Worm (Caenorhabditis elegans) whole organism, late embryonic: ENCODE data around the gene frh-1.
A peak's percentile ranks its signal among the peaks of the same experiment; 100 is the strongest.

Experiments
- K09A11.1 ChIP-seq: sonication (generic microtip); optimal IDR thresholded peaks from 2 replicates; lab custom pipeline; 2017; ENCODE audit warnings: antibody characterized with exemption, mild to moderate bottlenecking, missing genetic modification characterization, missing compliant biosample characterization; ENCODE audit not compliant: insufficient read depth
- Y22D7AL.16 ChIP-seq: sonication (generic microtip); optimal IDR thresholded peaks from 2 replicates; lab custom pipeline; 2016; ENCODE audit warnings: missing genetic modification characterization, missing compliant biosample characterization
- ahr-1 ChIP-seq: sonication (generic microtip); optimal IDR thresholded peaks from 2 replicates; lab custom pipeline; 2016; ENCODE audit warnings: missing genetic modification characterization, missing compliant biosample characterization
- ceh-19 ChIP-seq: fragments of 200-800 bp; sonication (Bioruptor generic); optimal IDR thresholded peaks from 2 replicates; lab custom pipeline; 2018; ENCODE audit warnings: mild to moderate bottlenecking, missing genetic modification characterization, missing compliant biosample characterization
- ceh-2 ChIP-seq: sonication (generic microtip); optimal IDR thresholded peaks from 2 replicates; lab custom pipeline; 2016; ENCODE audit warnings: missing genotype, missing genetic modification characterization, missing compliant biosample characterization
- ceh-22 ChIP-seq: sonication (generic microtip); optimal IDR thresholded peaks from 2 replicates; lab custom pipeline; 2017; ENCODE audit warnings: missing biosample characterization, missing genetic modification characterization
- ceh-24 ChIP-seq: sonication (generic microtip); optimal IDR thresholded peaks from 2 replicates; lab custom pipeline; 2016; ENCODE audit warnings: mild to moderate bottlenecking, missing genetic modification characterization, missing compliant biosample characterization
- ceh-31 ChIP-seq: sonication (generic microtip); optimal IDR thresholded peaks from 2 replicates; lab custom pipeline; 2016; ENCODE audit warnings: missing genetic modification characterization, missing compliant biosample characterization
- ceh-34 ChIP-seq: sonication (generic microtip); optimal IDR thresholded peaks from 2 replicates; lab custom pipeline; 2016; ENCODE audit warnings: mild to moderate bottlenecking, missing genetic modification characterization, missing compliant biosample characterization
- ceh-6 ChIP-seq: fragments of 200-800 bp; sonication (Bioruptor generic); optimal IDR thresholded peaks from 2 replicates; lab custom pipeline; 2018; ENCODE audit warnings: mild to moderate bottlenecking, missing genetic modification characterization, missing compliant biosample characterization
- ceh-9 ChIP-seq: sonication (generic microtip); optimal IDR thresholded peaks from 2 replicates; lab custom pipeline; 2016; ENCODE audit warnings: mild to moderate bottlenecking, missing genetic modification characterization, inconsistent platforms, missing compliant biosample characterization
- dve-1 ChIP-seq: sonication (generic microtip); optimal IDR thresholded peaks from 2 replicates; lab custom pipeline; 2017; ENCODE audit warnings: antibody characterized with exemption, mild to moderate bottlenecking, missing genetic modification characterization, missing compliant biosample characterization
- elt-4 ChIP-seq: sonication (generic microtip); optimal IDR thresholded peaks from 2 replicates; lab custom pipeline; 2016; ENCODE audit warnings: missing genetic modification characterization, missing compliant biosample characterization
- ets-4 ChIP-seq: sonication (generic microtip); optimal IDR thresholded peaks from 2 replicates; lab custom pipeline; 2016; ENCODE audit warnings: missing genetic modification characterization, missing compliant biosample characterization
- eyg-1 ChIP-seq: sonication (generic microtip); optimal IDR thresholded peaks from 2 replicates; lab custom pipeline; 2016; ENCODE audit warnings: missing genotype, missing genetic modification characterization, missing compliant biosample characterization
- fax-1 ChIP-seq: sonication (generic microtip); optimal IDR thresholded peaks from 2 replicates; lab custom pipeline; 2016; ENCODE audit warnings: missing genotype, missing genetic modification characterization, missing compliant biosample characterization
- fkh-10 ChIP-seq: fragments of 150-350 bp; optimal IDR thresholded peaks from 2 replicates; lab custom pipeline; 2014; ENCODE audit warnings: missing biosample characterization, missing genetic modification reagents, missing genetic modification characterization
- fkh-6 ChIP-seq: sonication (generic microtip); optimal IDR thresholded peaks from 2 replicates; lab custom pipeline; 2016; ENCODE audit warnings: missing genetic modification characterization, missing compliant biosample characterization
- gmeb-2 ChIP-seq: sonication (generic microtip); optimal IDR thresholded peaks from 2 replicates; lab custom pipeline; 2016; ENCODE audit warnings: missing genetic modification characterization, inconsistent platforms, missing compliant biosample characterization
- hlh-13 ChIP-seq: fragments of 200-800 bp; sonication (Bioruptor generic); optimal IDR thresholded peaks from 2 replicates; lab custom pipeline; 2018; ENCODE audit warnings: mild to moderate bottlenecking, missing genetic modification characterization, missing compliant biosample characterization
- hlh-15 ChIP-seq: sonication (generic microtip); optimal IDR thresholded peaks from 2 replicates; lab custom pipeline; 2016; ENCODE audit warnings: missing genetic modification characterization, missing compliant biosample characterization
- hlh-6 ChIP-seq: sonication (generic microtip); optimal IDR thresholded peaks from 2 replicates; lab custom pipeline; 2016; ENCODE audit warnings: missing genotype, missing genetic modification characterization, missing compliant biosample characterization
- hlh-8 ChIP-seq: sonication (generic microtip); optimal IDR thresholded peaks from 2 replicates; lab custom pipeline; 2016; ENCODE audit warnings: missing genotype, missing genetic modification characterization, missing compliant biosample characterization
- lim-6 ChIP-seq: sonication (generic microtip); optimal IDR thresholded peaks from 2 replicates; lab custom pipeline; 2016; ENCODE audit warnings: missing genetic modification characterization, missing compliant biosample characterization
- madf-2 ChIP-seq: sonication (generic microtip); optimal IDR thresholded peaks from 2 replicates; lab custom pipeline; 2017; ENCODE audit warnings: missing genetic modification characterization, missing compliant biosample characterization
- mec-3 ChIP-seq: sonication (generic microtip); optimal IDR thresholded peaks from 2 replicates; lab custom pipeline; 2016; ENCODE audit warnings: borderline replicate concordance, missing genetic modification characterization, missing compliant biosample characterization
- nfya-1 ChIP-seq: sonication (generic microtip); optimal IDR thresholded peaks from 2 replicates; lab custom pipeline; 2017; ENCODE audit warnings: missing genetic modification characterization, mild to moderate bottlenecking, missing compliant biosample characterization, antibody characterized with exemption, moderate library complexity
- nhr-232 ChIP-seq: sonication (generic microtip); optimal IDR thresholded peaks from 2 replicates; lab custom pipeline; 2016; ENCODE audit warnings: missing genetic modification characterization, missing compliant biosample characterization
- npax-4 ChIP-seq: sonication (generic microtip); optimal IDR thresholded peaks from 2 replicates; lab custom pipeline; 2016; ENCODE audit warnings: missing genetic modification characterization, missing compliant biosample characterization
- pag-3 ChIP-seq: sonication (generic microtip); optimal IDR thresholded peaks from 2 replicates; lab custom pipeline; 2016; ENCODE audit warnings: missing compliant biosample characterization, missing genetic modification characterization, borderline replicate concordance
- pat-9 ChIP-seq: fragments of 200-800 bp; sonication (Bioruptor generic); optimal IDR thresholded peaks from 2 replicates; lab custom pipeline; 2018; ENCODE audit warnings: mild to moderate bottlenecking, missing genetic modification characterization, moderate library complexity, missing compliant biosample characterization
- pax-1 ChIP-seq: fragments of 150-350 bp; optimal IDR thresholded peaks from 2 replicates; lab custom pipeline; 2014; ENCODE audit warnings: missing biosample characterization, missing genetic modification characterization
- pha-4 ChIP-seq: fragments of 150-350 bp; optimal IDR thresholded peaks from 2 replicates; lab custom pipeline; 2018; ENCODE audit warnings: missing biosample characterization, missing genetic modification reagents, missing genetic modification characterization
- pqm-1 ChIP-seq: sonication (generic microtip); optimal IDR thresholded peaks from 2 replicates; lab custom pipeline; 2016; ENCODE audit warnings: missing genetic modification characterization, missing compliant biosample characterization
- pros-1 ChIP-seq: fragments of 150-350 bp; optimal IDR thresholded peaks from 2 replicates; lab custom pipeline; 2014; ENCODE audit warnings: missing biosample characterization, missing genetic modification reagents, missing genetic modification characterization
- ref-2 ChIP-seq: sonication (generic microtip); optimal IDR thresholded peaks from 2 replicates; lab custom pipeline; 2016; ENCODE audit warnings: missing genetic modification characterization, missing compliant biosample characterization
- rnt-1 ChIP-seq: sonication (generic microtip); optimal IDR thresholded peaks from 2 replicates; lab custom pipeline; 2016; ENCODE audit warnings: missing genetic modification characterization, missing compliant biosample characterization
- sdc-2 ChIP-seq: sonication (generic microtip); optimal IDR thresholded peaks from 2 replicates; lab custom pipeline; 2016; ENCODE audit warnings: missing genotype, missing genetic modification characterization, missing compliant biosample characterization
- sox-4 ChIP-seq: sonication (generic microtip); optimal IDR thresholded peaks from 2 replicates; lab custom pipeline; 2017; ENCODE audit warnings: mild to moderate bottlenecking, missing genetic modification characterization, inconsistent platforms, missing compliant biosample characterization
- syd-9 ChIP-seq: sonication (generic microtip); optimal IDR thresholded peaks from 2 replicates; lab custom pipeline; 2016; ENCODE audit warnings: mild to moderate bottlenecking, missing genetic modification characterization, moderate library complexity, missing compliant biosample characterization
- tbx-7 ChIP-seq: sonication (generic microtip); optimal IDR thresholded peaks from 2 replicates; lab custom pipeline; 2016; ENCODE audit warnings: missing genotype, missing genetic modification characterization, missing compliant biosample characterization
- unc-42 ChIP-seq: sonication (generic microtip); optimal IDR thresholded peaks from 2 replicates; lab custom pipeline; 2016; ENCODE audit warnings: missing genotype, missing genetic modification characterization, missing compliant biosample characterization
- unc-55 ChIP-seq: sonication (generic microtip); optimal IDR thresholded peaks from 2 replicates; lab custom pipeline; 2017; ENCODE audit warnings: missing biosample characterization, missing genetic modification reagents, missing genetic modification characterization
- unc-86 ChIP-seq: sonication (generic microtip); optimal IDR thresholded peaks from 2 replicates; lab custom pipeline; 2016; ENCODE audit warnings: missing genetic modification characterization, missing compliant biosample characterization
- zip-5 ChIP-seq: sonication (generic microtip); optimal IDR thresholded peaks from 2 replicates; lab custom pipeline; 2016; ENCODE audit warnings: missing genetic modification characterization, missing compliant biosample characterization

The frh-1 gene

ce11 chrII:5904252-5904651 is 13.0 kb upstream of the frh-1 start, which contains the start of gene tsp-18:
Gene tsp-18, plus strand, starts transcription at chrII:5904552.
- TF ChIP-seq sox-4 (tag; lab: Kevin White, UChicago) (no peak), ceh-24 (tag; lab: Kevin White, UChicago) (no peak), unc-55 (GFP tag; lab: Kevin White, UChicago) (no peak), ceh-22 (tag; lab: Kevin White, UChicago) (no peak), pqm-1 (no peak), pros-1 (tag; lab: Kevin White, UChicago) (no peak), eyg-1 (tag; lab: Kevin White, UChicago) (no peak), rnt-1 (tag; lab: Kevin White, UChicago) (no peak), K09A11.1 (tag; lab: Kevin White, UChicago) (no peak), pat-9 (tag; lab: Kevin White, UChicago) (no peak), fkh-6 (tag; lab: Kevin White, UChicago) (no peak), pax-1 (tag; lab: Kevin White, UChicago) (no peak), elt-4 (tag; lab: Kevin White, UChicago) (no peak), hlh-15 (no peak), pha-4 (tag; lab: Kevin White, UChicago) (no peak), ahr-1 (tag; lab: Kevin White, UChicago) (no peak), sdc-2 (tag; lab: Kevin White, UChicago) (no peak), ets-4 (no peak), npax-4 (tag; lab: Kevin White, UChicago) (no peak), gmeb-2 (tag; lab: Kevin White, UChicago) (no peak)
- TF ChIP-seq, all 69 proteins: peak for 0

ce11 chrII:5906274-5906673 is 10.9 kb upstream of the frh-1 start, which contains the start of gene F59G1.8:
Gene F59G1.8, plus strand, starts transcription at chrII:5906566.
- TF ChIP-seq unc-55 (GFP tag; lab: Kevin White, UChicago) (no peak), ceh-2 (tag; lab: Kevin White, UChicago) (no peak), zip-5 (tag; lab: Kevin White, UChicago) (no peak), unc-42 (tag; lab: Kevin White, UChicago) (no peak), tbx-7 (tag; lab: Kevin White, UChicago) (no peak), fkh-10 (GFP tag; lab: Kevin White, UChicago) (no peak), nhr-232 (tag; lab: Kevin White, UChicago) (no peak), fkh-6 (tag; lab: Kevin White, UChicago) (no peak), sox-4 (tag; lab: Kevin White, UChicago) (no peak), madf-2 (tag; lab: Kevin White, UChicago) (no peak), hlh-8 (tag; lab: Kevin White, UChicago) (no peak), Y22D7AL.16 (tag; lab: Kevin White, UChicago) (no peak), sdc-2 (tag; lab: Kevin White, UChicago) (no peak), mec-3 (no peak), elt-4 (tag; lab: Kevin White, UChicago) (no peak), ceh-9 (no peak), ceh-34 (no peak), nfya-1 (tag; lab: Kevin White, UChicago) (no peak), pag-3 (tag; lab: Kevin White, UChicago) (no peak)

DNA sequence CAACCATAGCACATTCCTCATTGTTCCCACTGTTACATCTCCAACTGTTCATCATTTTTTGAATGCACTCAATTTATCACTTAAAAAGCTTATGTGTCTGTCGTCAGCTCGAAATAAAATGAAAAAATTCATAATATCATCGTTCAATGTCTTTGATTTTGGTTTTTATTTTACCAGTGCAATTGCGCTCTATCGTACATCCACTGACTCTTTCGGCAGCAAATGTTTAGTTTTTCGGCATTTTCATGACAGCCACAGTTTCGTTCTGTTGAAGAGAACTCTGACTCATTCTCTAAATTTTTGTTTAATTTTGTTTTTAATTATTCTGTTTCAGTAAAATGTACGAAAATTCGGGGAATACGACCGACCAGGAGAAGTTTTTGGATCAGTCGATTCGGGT is 9.7 kb upstream of the frh-1 start, which contains the start of gene vps-35:
vps-35 (plus strand) TSS at position 335 of the 400 bp plus-strand sequence.
- TF ChIP-seq ceh-31 (tag; lab: Kevin White, UChicago), result peak; percentile 39
- no peak for TF ChIP-seq fax-1

- TF ChIP-seq dve-1 (tag; lab: Kevin White, UChicago) (no peak), ceh-19 (GFP tag; lab: Kevin White, UChicago) (no peak), mec-3 (no peak), pat-9 (tag; lab: Kevin White, UChicago) (no peak), lim-6 (tag; lab: Kevin White, UChicago) (no peak), unc-86 (tag; lab: Kevin White, UChicago) (no peak), npax-4 (tag; lab: Kevin White, UChicago) (no peak), ceh-22 (tag; lab: Kevin White, UChicago) (no peak), syd-9 (tag; lab: Kevin White, UChicago) (no peak), madf-2 (tag; lab: Kevin White, UChicago) (no peak), ref-2 (tag; lab: Kevin White, UChicago) (no peak), hlh-6 (tag; lab: Kevin White, UChicago) (no peak), nhr-232 (tag; lab: Kevin White, UChicago) (no peak), unc-42 (tag; lab: Kevin White, UChicago) (no peak), hlh-13 (GFP tag; lab: Kevin White, UChicago) (no peak), ceh-6 (GFP tag; lab: Kevin White, UChicago) (no peak)
Observed at ce11 chrII:5911274-5911673, 5.9 kb upstream of the frh-1 start, which contains the start of gene cgt-3. Gene cgt-3, plus strand, starts transcription at chrII:5911324.
